Worm (Caenorhabditis elegans): Measurements from ENCODE around the gene clec-141.

DNA sequence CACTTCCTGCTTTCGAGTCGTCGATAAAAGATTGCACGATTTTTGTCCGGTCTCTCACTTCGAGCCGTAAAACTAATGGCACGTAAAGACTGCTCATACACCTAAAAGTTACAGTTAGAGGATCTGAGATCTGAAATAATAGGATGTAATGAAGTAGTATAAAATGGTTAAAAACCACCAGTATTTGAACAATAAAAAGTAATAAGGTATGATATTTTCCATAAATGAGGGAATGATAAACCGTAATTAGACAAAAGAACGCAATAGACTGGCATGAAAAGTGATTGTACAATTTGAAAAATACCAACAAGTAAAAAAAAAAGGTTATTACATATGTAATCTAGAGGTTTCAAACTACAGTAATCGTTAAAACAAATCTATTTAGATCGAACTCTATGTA lies 14.4 kb downstream of the clec-141 start, which contains the start of gene brap-2:
- TF ChIP-seq lin-13 (tag; optimal IDR thresholded peaks at IDR 0.05) = no peak
- TF ChIP-seq unc-62 (GFP tag; optimal IDR thresholded peaks at IDR 0.05) = no peak
